Worm (Caenorhabditis elegans): ENCODE data around the gene unc-27.

DNA sequence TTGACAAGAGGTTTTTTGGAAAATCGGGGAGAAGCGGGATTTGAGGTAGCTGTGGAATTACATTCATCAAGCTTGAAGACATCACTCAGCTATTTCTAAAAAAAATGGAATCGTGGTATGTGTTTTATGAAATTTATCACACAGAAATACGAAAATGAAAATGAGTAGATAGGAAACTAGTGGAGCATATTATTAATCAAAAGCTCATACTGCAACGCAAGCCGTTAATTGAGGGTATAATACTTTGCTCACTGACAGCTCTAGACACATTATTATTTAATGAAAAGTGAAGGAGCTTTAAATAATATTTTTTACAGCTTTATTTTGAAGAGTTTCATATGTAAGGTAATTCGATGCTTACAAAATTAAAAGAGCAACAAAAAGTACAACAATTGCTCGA lies 46.4 kb upstream of the unc-27 start, which contains the start of gene M02D8.7:
- no peak for TF ChIP-seq blmp-1 (tag; optimal IDR thresholded peaks at IDR 0.05)
- no peak for TF ChIP-seq ces-1 (GFP tag; optimal IDR thresholded peaks at IDR 0.05)
- TF ChIP-seq unc-39 (tag; optimal IDR thresholded peaks at IDR 0.05), result no peak
- no peak for TF ChIP-seq mep-1 (tag; optimal IDR thresholded peaks at IDR 0.05)
- no peak for TF ChIP-seq ceh-43 (GFP tag; optimal IDR thresholded peaks at IDR 0.05)
- TF ChIP-seq nhr-12 (tag; optimal IDR thresholded peaks at IDR 0.05), result no peak
- no peak for TF ChIP-seq elt-1 (tag; optimal IDR thresholded peaks at IDR 0.05; ENCODE audit: borderline replicate concordance, insufficient read depth)
